Worm (Caenorhabditis elegans) whole organism, young adult: ENCODE results near the gene F42F12.11.

Source experiments
- B0019.2 ChIP-seq: fragments of 200-800 bp; sonication (Bioruptor generic); conservative IDR thresholded peaks from 2 replicates; pipeline ENCODE4 v1.3.6; 2022; ENCODE audit warnings: missing genetic modification reagents, missing genetic modification characterization, missing compliant biosample characterization
- B0035.1 ChIP-seq: sonication (generic microtip); optimal IDR thresholded peaks from 2 replicates; lab custom pipeline; 2016; ENCODE audit warnings: missing genetic modification characterization, mild to moderate bottlenecking, missing compliant biosample characterization, missing genotype, missing genetic modification reagents
- B0261.1 ChIP-seq: sonication (generic microtip); optimal IDR thresholded peaks from 2 replicates; lab custom pipeline; 2016; ENCODE audit warnings: mild to moderate bottlenecking, missing genetic modification characterization, moderate library complexity, missing compliant biosample characterization
- F39B2.1 ChIP-seq: fragments of 200-800 bp; sonication (Bioruptor generic); IDR thresholded peaks from 2 replicates; pipeline ENCODE4 v1.3.6; 2022; ENCODE audit warnings: missing genetic modification reagents, missing genetic modification characterization, missing compliant biosample characterization
- F49E8.2 ChIP-seq: sonication (generic microtip); optimal IDR thresholded peaks from 3 replicates; lab custom pipeline; 2017; ENCODE audit warnings: missing genetic modification characterization, mild to moderate bottlenecking, missing compliant biosample characterization, antibody characterized with exemption, moderate library complexity; ENCODE audit not compliant: insufficient read depth
- T07F8.4 ChIP-seq: sonication (generic microtip); optimal IDR thresholded peaks from 2 replicates; lab custom pipeline; 2016; ENCODE audit warnings: mild to moderate bottlenecking, missing genetic modification characterization, moderate library complexity, missing compliant biosample characterization
- Y53G8AR.9 ChIP-seq: fragments of 200-800 bp; sonication (Bioruptor generic); conservative IDR thresholded peaks from 2 replicates; pipeline ENCODE4 v1.3.6; 2022; ENCODE audit warnings: missing genetic modification reagents, missing genetic modification characterization, missing compliant biosample characterization
- Y56A3A.18 ChIP-seq: fragments of 200-800 bp; sonication (Bioruptor generic); IDR thresholded peaks from 2 replicates; pipeline ENCODE4 v1.3.6; 2022; ENCODE audit warnings: missing genetic modification reagents, missing genetic modification characterization, missing compliant biosample characterization
- ama-1 ChIP-seq, 3 experiments: fragments of 150-350 bp in 1 of 3; sonication (generic microtip) in 2 of 3; optimal IDR thresholded peaks; 2 replicates each; lab custom pipeline; 2014 to 2018; ENCODE audit warnings: missing biosample characterization in 2 of 3, missing genetic modification characterization in 2 of 3, missing genetic modification reagents in 2 of 3
- ceh-27 ChIP-seq: fragments of 200-800 bp; sonication (Bioruptor generic); optimal IDR thresholded peaks from 2 replicates; lab custom pipeline; 2018; ENCODE audit warnings: mild to moderate bottlenecking, missing genetic modification characterization, moderate library complexity, missing compliant biosample characterization
- ceh-40 ChIP-seq: fragments of 200-800 bp; sonication (Bioruptor generic); IDR thresholded peaks from 2 replicates; pipeline ENCODE4 v1.3.6; 2022; ENCODE audit warnings: missing genetic modification characterization, missing compliant biosample characterization
- die-1 ChIP-seq: sonication (generic microtip); optimal IDR thresholded peaks from 2 replicates; lab custom pipeline; 2016; ENCODE audit warnings: missing genotype, mild to moderate bottlenecking, missing genetic modification characterization, missing compliant biosample characterization
- dox-1 ChIP-seq: fragments of 200-800 bp; sonication (Bioruptor generic); IDR thresholded peaks from 2 replicates; pipeline ENCODE4 v1.3.6; 2022; ENCODE audit warnings: missing genetic modification reagents, missing genetic modification characterization, missing compliant biosample characterization
- dpff-1 ChIP-seq: sonication (generic microtip); optimal IDR thresholded peaks from 2 replicates; lab custom pipeline; 2017; ENCODE audit warnings: mild to moderate bottlenecking, missing genetic modification characterization, missing compliant biosample characterization
- efl-1 ChIP-seq: fragments of 150-350 bp; optimal IDR thresholded peaks from 2 replicates; lab custom pipeline; 2014; ENCODE audit warnings: missing biosample characterization, missing genetic modification reagents, missing genetic modification characterization
- fkh-3 ChIP-seq: sonication (generic microtip); optimal IDR thresholded peaks from 2 replicates; lab custom pipeline; 2016; ENCODE audit warnings: mild to moderate bottlenecking, missing genetic modification characterization, missing compliant biosample characterization
- hmg-1.2 ChIP-seq: fragments of 200-800 bp; sonication (Bioruptor generic); IDR thresholded peaks from 2 replicates; pipeline ENCODE4 v1.3.6; 2022; ENCODE audit warnings: missing genetic modification reagents, missing genetic modification characterization, missing compliant biosample characterization
- hsf-1 ChIP-seq: fragments of 200-800 bp; sonication (Bioruptor generic); IDR thresholded peaks from 2 replicates; pipeline ENCODE4 v1.3.6; 2022; ENCODE audit warnings: missing genetic modification reagents, missing genetic modification characterization, missing compliant biosample characterization
- lin-35 ChIP-seq, 3 experiments: fragments of 150-350 bp in 2 of 3; sonication (generic microtip) in 1 of 3; optimal IDR thresholded peaks; 2 replicates each; lab custom pipeline; 2014 to 2018; ENCODE audit warnings: missing biosample characterization in 3 of 3, missing genetic modification characterization in 3 of 3, missing genetic modification reagents in 3 of 3
- lin-40 ChIP-seq: sonication (generic microtip); optimal IDR thresholded peaks from 2 replicates; lab custom pipeline; 2016; ENCODE audit warnings: missing genetic modification characterization, mild to moderate bottlenecking, missing compliant biosample characterization, missing genotype, missing genetic modification reagents
- lin-54 ChIP-seq: fragments of 200-800 bp; sonication (Bioruptor generic); optimal IDR thresholded peaks from 2 replicates; lab custom pipeline; 2018; ENCODE audit warnings: mild to moderate bottlenecking, missing genetic modification characterization, missing compliant biosample characterization
- madf-3 ChIP-seq: fragments of 200-800 bp; sonication (Bioruptor generic); IDR thresholded peaks from 2 replicates; pipeline ENCODE4 v1.3.6; 2022; ENCODE audit warnings: missing genetic modification reagents, missing genetic modification characterization, missing compliant biosample characterization
- mes-4 ChIP-seq: sonication (generic microtip); optimal IDR thresholded peaks from 2 replicates; lab custom pipeline; 2016; ENCODE audit warnings: missing genotype, missing genetic modification characterization, missing compliant biosample characterization
- nfyb-1 ChIP-seq: fragments of 200-800 bp; sonication (Bioruptor generic); IDR thresholded peaks from 2 replicates; pipeline ENCODE4 v1.3.6; 2022; ENCODE audit warnings: missing genetic modification reagents, missing genetic modification characterization, missing compliant biosample characterization
- nhr-80 ChIP-seq: sonication (generic microtip); optimal IDR thresholded peaks from 2 replicates; lab custom pipeline; 2016; ENCODE audit warnings: missing genetic modification characterization, missing compliant biosample characterization
- nhr-90 ChIP-seq: sonication (generic microtip); optimal IDR thresholded peaks from 2 replicates; lab custom pipeline; 2016; ENCODE audit warnings: missing genotype, mild to moderate bottlenecking, missing genetic modification characterization, missing compliant biosample characterization
- pbrm-1 ChIP-seq: fragments of 200-800 bp; sonication (Bioruptor generic); IDR thresholded peaks from 2 replicates; pipeline ENCODE4 v1.3.6; 2022; ENCODE audit warnings: missing genetic modification reagents, missing genetic modification characterization, missing compliant biosample characterization
- repo-1 ChIP-seq: sonication (generic microtip); optimal IDR thresholded peaks from 2 replicates; lab custom pipeline; 2017; ENCODE audit warnings: mild to moderate bottlenecking, missing genetic modification characterization, missing compliant biosample characterization
- rpc-1 ChIP-seq, 2 experiments: fragments of 150-350 bp in 1 of 2; sonication (generic microtip) in 1 of 2; optimal IDR thresholded peaks; 2 replicates each; lab custom pipeline; 2014 to 2018; ENCODE audit warnings: missing biosample characterization in 1 of 2, missing genetic modification characterization in 1 of 2, missing genetic modification reagents in 1 of 2, missing genotype in 1 of 2
- sea-2 ChIP-seq: fragments of 200-800 bp; sonication (Bioruptor generic); IDR thresholded peaks from 2 replicates; pipeline ENCODE4 v1.3.6; 2022; ENCODE audit warnings: missing genetic modification characterization, missing compliant biosample characterization
- snpc-1.1 ChIP-seq: sonication (generic microtip); optimal IDR thresholded peaks from 2 replicates; lab custom pipeline; 2017; ENCODE audit warnings: missing genetic modification characterization, mild to moderate bottlenecking, missing compliant biosample characterization, antibody characterized with exemption, moderate library complexity, missing genotype, missing genetic modification reagents; ENCODE audit not compliant: insufficient read depth
- snpc-1.3 ChIP-seq: sonication (generic microtip); optimal IDR thresholded peaks from 2 replicates; lab custom pipeline; 2017; ENCODE audit warnings: missing genetic modification characterization, mild to moderate bottlenecking, missing compliant biosample characterization, antibody characterized with exemption, moderate library complexity, missing genotype, missing genetic modification reagents; ENCODE audit not compliant: insufficient read depth
- snpc-3.4 ChIP-seq: sonication (generic microtip); optimal IDR thresholded peaks from 2 replicates; lab custom pipeline; 2017; ENCODE audit warnings: missing genetic modification characterization, mild to moderate bottlenecking, missing compliant biosample characterization, antibody characterized with exemption, moderate library complexity, missing genotype, missing genetic modification reagents
- snpc-4 ChIP-seq, 5 experiments: fragments of 150-350 bp in 1 of 5; sonication (generic microtip) in 4 of 5; optimal IDR thresholded peaks; 2 replicates each; lab custom pipeline; 2014 to 2018; ENCODE audit warnings: missing genetic modification characterization in 5 of 5, missing biosample characterization in 3 of 5, antibody characterized with exemption in 2 of 5, mild to moderate bottlenecking in 2 of 5, missing compliant biosample characterization in 2 of 5, missing genotype in 2 of 5, moderate library complexity in 2 of 5, missing genetic modification reagents in 1 of 5
- tbx-9 ChIP-seq: sonication (generic microtip); optimal IDR thresholded peaks from 2 replicates; lab custom pipeline; 2016; ENCODE audit warnings: borderline replicate concordance, missing genetic modification characterization, inconsistent platforms, missing compliant biosample characterization
- xnd-1 ChIP-seq: sonication (generic microtip); optimal IDR thresholded peaks from 2 replicates; lab custom pipeline; 2016; ENCODE audit warnings: missing genotype, missing genetic modification reagents, missing genetic modification characterization, missing compliant biosample characterization
- ztf-18 ChIP-seq: sonication (generic microtip); optimal IDR thresholded peaks from 2 replicates; lab custom pipeline; 2016; ENCODE audit warnings: missing genotype, mild to moderate bottlenecking, missing genetic modification characterization, missing compliant biosample characterization
- ztf-22 ChIP-seq: fragments of 200-800 bp; sonication (Bioruptor generic); optimal IDR thresholded peaks from 2 replicates; lab custom pipeline; 2018; ENCODE audit warnings: mild to moderate bottlenecking, missing genetic modification characterization, moderate library complexity, missing compliant biosample characterization
- ztf-25 ChIP-seq: fragments of 200-800 bp; sonication (Bioruptor generic); IDR thresholded peaks from 2 replicates; pipeline ENCODE4 v1.3.6; 2022; ENCODE audit warnings: missing genetic modification reagents, missing genetic modification characterization, missing compliant biosample characterization
- ztf-26 ChIP-seq: sonication (generic microtip); optimal IDR thresholded peaks from 2 replicates; lab custom pipeline; 2017; ENCODE audit warnings: missing genetic modification characterization, missing compliant biosample characterization

Gene F42F12.11

ce11 chrX:12347822-12348221 lies 993 bp downstream of the F42F12.11 start (continued):
- TF ChIP-seq Y56A3A.18 (GFP tag; lab: Robert Waterston, UW) (peak; percentile 76), pbrm-1 (peak; percentile 88), ztf-22 (peak; percentile 15), efl-1 (GFP tag; lab: Kevin White, UChicago) (peak; percentile 7), B0035.1 (tag; lab: Kevin White, UChicago) (peak; percentile 18), Y53G8AR.9 (GFP tag; lab: Robert Waterston, UW) (no peak), snpc-4 (GFP tag; optimal IDR thresholded peaks at IDR 0.05; lab: Kevin White, UChicago) (peak; percentile 67), snpc-4 (tag; optimal IDR thresholded peaks at IDR 0.05; lab: Kevin White, UChicago) (peak in 2 of 4 experiments; percentile 46 to 79), repo-1 (tag; lab: Kevin White, UChicago) (peak; percentile 16), sea-2 (GFP tag; lab: Robert Waterston, UW) (no peak), tbx-9 (tag; lab: Kevin White, UChicago) (no peak), die-1 (tag; lab: Kevin White, UChicago) (peak; percentile 87), madf-3 (GFP tag; lab: Robert Waterston, UW) (0 out of 2 replicates have a peak, but pooled peaks have one; percentile 55), ztf-26 (peak; percentile 52), mes-4 (no peak), snpc-1.1 (no peak), T07F8.4 (tag; lab: Kevin White, UChicago) (peak; percentile 59), snpc-3.4 (tag; lab: Kevin White, UChicago) (peak; percentile 56), dox-1 (GFP tag; lab: Robert Waterston, UW) (peak; percentile 82), fkh-3 (peak; percentile 60), B0019.2 (0 out of 2 replicates have a peak, but pooled peaks have one; percentile 7), dpff-1 (tag; lab: Kevin White, UChicago) (no peak), nhr-90 (peak; percentile 83), lin-54 (GFP tag; lab: Kevin White, UChicago) (no peak), snpc-1.3 (tag; lab: Kevin White, UChicago) (peak; percentile 81), F39B2.1 (GFP tag; lab: Robert Waterston, UW) (no peak), xnd-1 (tag; lab: Kevin White, UChicago) (no peak), hsf-1 (GFP tag; lab: Robert Waterston, UW) (peak; percentile 39; the same call in 1 of the 2 replicates), F49E8.2 (tag; lab: Kevin White, UChicago) (no peak), ceh-27 (GFP tag; lab: Kevin White, UChicago) (peak; percentile 1), hmg-1.2 (GFP tag; lab: Robert Waterston, UW) (peak; percentile 69), B0261.1 (peak; percentile 93), nfyb-1 (GFP tag; lab: Robert Waterston, UW) (peak; percentile 73), ama-1 (optimal IDR thresholded peaks at IDR 0.05; lab: Kevin White, UChicago) (no peak), ama-1 (GFP tag; optimal IDR thresholded peaks at IDR 0.05; lab: Kevin White, UChicago) (peak in 1 of 2 experiments; percentile 42), nhr-80 (peak; percentile 49), lin-35 (GFP tag; optimal IDR thresholded peaks at IDR 0.05; lab: Kevin White, UChicago) (no peak), ztf-18 (tag; lab: Kevin White, UChicago) (peak; percentile 58), ztf-25 (GFP tag; lab: Robert Waterston, UW) (peak; percentile 94), lin-40 (tag; lab: Kevin White, UChicago) (peak; percentile 60), ceh-40 (GFP tag; lab: Robert Waterston, UW) (0 out of 2 replicates have a peak, but pooled peaks have one; percentile 38), rpc-1 (optimal IDR thresholded peaks at IDR 0.05; lab: Kevin White, UChicago) (peak; percentile 86), rpc-1 (tag; optimal IDR thresholded peaks at IDR 0.05; lab: Kevin White, UChicago) (peak; percentile 90)
